Fruit fly (Drosophila melanogaster) S2 (cell line): ENCODE measurements around the gene CG43182.

Source experiments
- CG8478 ChIP-seq: fragments of >200 bp; optimal IDR thresholded peaks from 2 replicates; lab custom pipeline; 2018
- CTCF ChIP-seq, 2 experiments: fragments of >200 bp; optimal IDR thresholded peaks; 2 replicates each; lab custom pipeline; 2018

The CG43182 gene

dm6 chrX:351599-351998, 1.3 kb upstream of the CG43182 start:
- TF ChIP-seq CTCF (optimal IDR thresholded peaks at IDR 0.05; lab: Kevin White, UChicago), result no peak
- TF ChIP-seq CG8478, result no peak

dm6 chrX:353929-354515, 1.2 kb downstream of the CG43182 start:
- TF ChIP-seq CTCF (optimal IDR thresholded peaks at IDR 0.05; lab: Kevin White, UChicago) (no peak), CG8478 (no peak)

- TF ChIP-seq CTCF (optimal IDR thresholded peaks at IDR 0.05; lab: Kevin White, UChicago) (no peak), CG8478 (no peak)
Observed at dm6 chrX:356232-356631, 3.4 kb downstream of the CG43182 start, which contains the start of gene y. y (plus strand) TSS chrX:356509.

DNA sequence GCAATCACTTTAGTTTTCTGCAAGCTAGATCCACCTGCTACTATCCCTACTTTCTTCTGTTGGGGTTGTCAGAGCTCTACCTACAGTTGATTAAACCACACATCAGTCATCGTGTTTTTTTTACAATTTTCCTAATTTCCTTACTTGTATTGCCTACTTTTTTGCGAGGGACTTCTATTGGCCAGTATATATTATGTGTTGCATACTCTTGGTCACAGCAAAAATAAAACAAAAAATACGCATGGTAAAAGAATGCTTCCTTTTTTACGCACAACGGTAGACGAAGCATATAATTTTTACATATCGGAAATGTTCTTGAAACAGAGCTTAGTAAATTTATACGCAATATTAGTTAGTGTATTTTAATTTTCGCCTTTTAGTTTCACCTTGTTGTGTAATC, 8.6 kb downstream of the CG43182 start:
- TF ChIP-seq CG8478, result no peak
- peak; percentile 49 to 64 for TF ChIP-seq CTCF (optimal IDR thresholded peaks at IDR 0.05; lab: Kevin White, UChicago)

DNA sequence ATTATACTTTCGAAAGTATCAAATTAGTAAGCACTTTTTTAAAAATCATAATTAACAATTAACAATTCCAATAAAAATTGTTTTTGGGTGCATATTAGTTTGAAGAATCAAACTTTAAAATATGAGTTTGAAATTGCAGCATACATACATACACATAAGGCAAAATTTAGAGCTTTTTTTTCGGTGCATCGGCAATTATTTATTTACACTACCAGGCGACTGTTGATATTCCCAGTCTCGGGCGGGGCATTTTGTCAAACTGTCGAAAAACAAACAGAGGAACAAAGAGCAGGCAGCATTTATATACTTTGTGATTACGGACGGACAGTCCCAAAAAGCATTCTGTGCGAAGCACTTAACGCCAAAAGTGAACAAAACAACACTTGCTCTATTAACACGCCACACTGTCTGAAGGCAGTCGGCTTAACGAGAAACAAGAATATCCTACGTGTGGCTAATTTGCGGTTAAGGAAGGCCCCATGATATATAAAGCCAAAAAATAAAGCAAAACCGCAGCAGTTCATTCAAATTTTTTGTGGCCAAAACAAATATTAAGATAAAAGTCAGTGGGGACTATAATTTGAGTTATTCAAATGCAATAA, 9.3 kb downstream of the CG43182 start:
- TF ChIP-seq CTCF (optimal IDR thresholded peaks at IDR 0.05; lab: Kevin White, UChicago) (no peak), CG8478 (no peak)

DNA sequence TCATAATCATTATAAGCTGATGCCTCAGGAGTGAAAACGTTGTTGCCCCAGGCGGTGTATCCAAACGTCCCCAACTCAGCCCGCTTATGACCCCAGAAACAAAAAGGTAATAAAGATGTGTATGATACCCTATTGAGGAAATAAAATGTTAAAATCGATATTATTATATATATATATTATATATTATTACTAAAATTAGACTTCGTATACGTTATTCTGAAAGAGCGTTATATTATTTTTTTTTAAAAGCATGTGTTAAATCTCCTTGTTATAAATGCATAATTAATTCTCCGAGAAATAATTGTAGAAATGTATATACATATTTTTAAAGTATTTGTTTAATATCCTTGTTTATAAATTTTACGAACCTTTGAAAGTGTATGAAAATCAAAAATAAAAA, 11.1 kb downstream of the CG43182 start:
- no peak for TF ChIP-seq CG8478

DNA sequence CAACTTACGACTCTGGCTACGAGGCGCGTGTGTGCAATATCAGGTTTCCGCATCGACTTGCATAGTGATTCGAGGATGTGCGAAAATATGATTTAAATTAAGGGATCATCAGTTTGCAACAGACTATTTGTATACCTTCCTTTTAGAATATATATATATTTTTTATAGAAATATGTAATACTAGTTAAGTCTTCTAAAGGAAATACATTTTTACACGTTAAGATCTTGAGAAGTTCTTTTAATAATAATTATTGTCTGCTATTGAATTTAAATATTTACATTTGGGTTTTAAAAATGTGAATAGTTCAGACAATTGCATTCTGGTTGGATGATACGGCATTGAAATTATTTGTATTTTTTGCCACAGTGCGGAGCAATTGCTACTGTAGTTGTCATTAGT, 14.0 kb downstream of the CG43182 start:
- TF ChIP-seq CG8478, result no peak
- TF ChIP-seq CTCF (optimal IDR thresholded peaks at IDR 0.05; lab: Kevin White, UChicago), result no peak

- TF ChIP-seq CTCF (optimal IDR thresholded peaks at IDR 0.05; lab: Kevin White, UChicago) (no peak), CG8478 (no peak)
Observed at dm6 chrX:369645-370174, 16.8 kb downstream of the CG43182 start, which contains the start of gene ac. ac (plus strand) TSS chrX:370031.

DNA sequence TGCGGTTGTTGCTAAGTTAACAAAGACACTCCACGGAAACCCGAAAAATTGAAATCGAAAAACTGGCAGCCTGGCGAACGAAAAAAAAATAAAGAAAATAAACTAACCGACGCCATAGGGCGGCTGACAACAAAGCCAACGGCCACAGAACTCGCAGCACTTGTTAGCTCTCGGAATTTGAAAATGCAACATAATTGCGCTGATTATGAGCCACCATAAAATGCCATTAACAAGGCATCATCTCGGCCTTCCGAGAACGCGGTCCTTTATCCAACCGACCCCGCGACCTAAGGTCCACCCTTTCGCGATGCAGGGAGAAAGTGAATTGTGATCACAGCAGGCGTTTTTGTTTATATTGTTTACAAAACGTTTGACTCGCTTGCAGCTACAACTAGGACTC, 24.5 kb downstream of the CG43182 start:
- TF ChIP-seq CTCF (optimal IDR thresholded peaks at IDR 0.05; lab: Kevin White, UChicago), result no peak
- no peak for TF ChIP-seq CG8478

DNA sequence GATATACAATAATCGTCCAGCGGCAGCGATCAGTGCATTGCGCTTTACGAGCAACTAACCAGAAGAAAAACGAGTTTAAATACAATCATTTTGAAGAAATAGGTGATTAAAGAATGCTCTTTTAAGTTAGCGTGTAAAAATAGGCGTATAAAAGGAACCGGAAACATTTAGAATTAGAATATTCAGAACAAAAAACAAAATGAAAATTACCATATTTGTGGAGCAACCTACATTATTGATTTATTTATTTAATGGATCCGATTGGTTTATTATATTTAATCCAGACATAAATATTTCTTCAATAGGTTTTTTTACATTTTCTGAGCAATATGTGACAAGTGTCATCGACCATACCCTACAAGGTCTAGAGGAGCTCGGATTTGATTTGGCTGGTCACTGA, 25.5 kb downstream of the CG43182 start:
- TF ChIP-seq CTCF (optimal IDR thresholded peaks at IDR 0.05; lab: Kevin White, UChicago) (no peak), CG8478 (no peak)

DNA sequence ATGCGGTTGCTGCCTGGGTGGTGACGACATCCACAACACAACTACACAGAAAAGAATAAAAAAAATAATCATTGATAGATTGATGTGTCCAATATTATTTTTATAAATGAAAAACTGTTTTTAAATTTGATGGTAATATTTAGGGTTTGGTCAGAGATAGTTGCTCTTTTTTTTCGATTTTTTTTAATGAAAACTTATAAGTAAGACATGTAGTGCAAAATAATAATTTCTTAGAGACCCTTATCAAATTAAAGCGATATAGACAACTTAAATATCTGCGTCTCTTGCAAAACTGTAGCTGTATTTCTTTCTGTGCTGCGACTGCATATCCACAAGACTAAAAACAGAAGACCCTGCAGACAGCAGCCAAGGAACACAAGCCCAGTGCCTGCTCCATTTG, 26.7 kb downstream of the CG43182 start:
- no peak for TF ChIP-seq CTCF (optimal IDR thresholded peaks at IDR 0.05; lab: Kevin White, UChicago)
- TF ChIP-seq CG8478, result no peak

DNA sequence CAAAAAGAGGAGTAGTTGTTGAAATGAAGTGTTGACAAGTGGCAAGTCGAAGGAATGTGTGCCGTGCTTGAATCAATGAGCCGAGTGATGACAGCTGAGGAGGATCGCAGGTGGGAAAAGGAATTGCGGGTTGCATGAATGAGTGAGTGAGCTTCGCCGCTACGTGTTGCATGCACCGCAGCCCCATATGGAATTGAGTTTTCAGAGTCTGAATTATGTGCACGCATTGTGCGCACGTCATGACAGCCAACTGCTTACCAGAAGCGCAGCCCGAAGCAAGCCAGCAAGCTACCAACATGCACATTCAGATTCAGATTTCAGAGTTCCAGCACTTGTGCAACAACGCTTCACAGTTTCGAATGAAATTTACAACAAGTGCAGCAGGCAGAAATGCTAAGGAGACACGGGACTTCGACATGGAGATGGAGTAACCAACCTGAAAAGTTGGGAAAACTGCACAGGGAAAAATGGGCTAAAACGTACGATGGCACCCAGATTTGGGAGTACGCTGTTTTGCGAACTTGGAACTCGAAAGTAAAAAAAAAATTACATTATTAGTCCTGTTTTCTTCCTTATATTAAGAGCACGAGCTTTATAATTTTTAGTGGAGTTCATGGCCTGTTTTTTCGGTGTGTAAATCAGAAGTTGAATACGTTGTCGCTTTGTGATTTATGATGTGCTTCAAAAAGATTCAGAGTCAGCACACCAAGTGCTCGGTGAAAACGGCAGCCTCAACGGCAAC, 33.1 kb downstream of the CG43182 start:
- TF ChIP-seq CG8478 (no peak), CTCF (optimal IDR thresholded peaks at IDR 0.05; lab: Kevin White, UChicago) (no peak)

dm6 chrX:390457-390856, 37.6 kb downstream of the CG43182 start:
- TF ChIP-seq CG8478 (no peak), CTCF (optimal IDR thresholded peaks at IDR 0.05; lab: Kevin White, UChicago) (no peak)

DNA sequence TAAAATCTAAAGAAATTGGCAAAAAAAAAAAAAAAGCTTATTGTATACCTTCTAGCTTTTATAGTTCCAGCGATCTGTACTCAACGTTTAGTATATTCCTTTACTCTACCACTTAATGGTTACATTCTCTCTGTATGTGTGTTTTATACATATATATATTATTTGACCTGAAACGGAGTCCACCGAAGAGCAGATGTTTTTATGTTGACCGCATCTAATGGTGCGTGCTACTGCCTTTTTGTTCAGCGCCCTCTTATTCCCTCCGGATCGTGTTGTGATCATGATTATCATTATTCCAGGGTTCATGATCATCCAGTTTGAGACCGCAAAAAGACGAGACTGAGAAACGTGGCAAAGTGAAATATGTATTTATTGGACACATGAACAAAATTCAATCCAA, 39.4 kb downstream of the CG43182 start:
- TF ChIP-seq CG8478 (no peak), CTCF (optimal IDR thresholded peaks at IDR 0.05; lab: Kevin White, UChicago) (no peak)

dm6 chrX:392979-393378, 40.1 kb downstream of the CG43182 start:
- TF ChIP-seq CG8478 (no peak), CTCF (optimal IDR thresholded peaks at IDR 0.05; lab: Kevin White, UChicago) (no peak)

DNA sequence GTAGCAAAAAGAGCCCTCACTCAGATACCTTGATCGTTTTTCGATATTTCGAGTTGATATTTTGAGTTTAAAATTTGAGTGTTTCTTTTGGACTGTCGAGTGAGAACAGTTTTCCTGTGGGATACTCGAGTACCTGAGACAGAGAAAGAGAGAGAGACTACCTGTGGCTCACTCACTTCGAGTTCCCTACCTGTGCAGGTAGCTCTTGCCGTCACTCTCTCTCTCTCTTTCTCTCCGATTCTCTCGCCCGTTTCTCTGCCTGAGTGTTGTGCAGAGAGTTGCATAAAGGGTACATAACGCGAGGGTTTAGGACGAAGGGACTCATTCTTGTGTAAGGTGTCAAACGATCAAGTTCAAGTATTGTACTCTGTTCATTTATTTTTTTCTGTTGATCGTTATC, 42.9 kb downstream of the CG43182 start, which contains the start of gene sc:
TSS of gene sc (plus strand) at position 315 of the 400 bp plus-strand sequence.
- no peak for TF ChIP-seq CTCF (optimal IDR thresholded peaks at IDR 0.05; lab: Kevin White, UChicago)
- no peak for TF ChIP-seq CG8478
